Fruit fly (Drosophila melanogaster) whole organism, embryonic: ENCODE measurements around the gene CG14715.

ENCODE experiments used
- Abd-B ChIP-seq: fragments of 200-800 bp; sonication (Bioruptor generic); optimal IDR thresholded peaks from 2 replicates; lab custom pipeline; 2018; ENCODE audit warnings: missing biosample characterization, mild to moderate bottlenecking, missing genetic modification characterization, moderate library complexity
- Bdp1 ChIP-seq: fragments of 200-800 bp; sonication (Bioruptor generic); optimal IDR thresholded peaks from 3 replicates; lab custom pipeline; 2016; ENCODE audit warnings: missing biosample characterization, missing genetic modification characterization
- CG11504 ChIP-seq: fragments of 200-800 bp; sonication (Bioruptor generic); optimal IDR thresholded peaks from 3 replicates; lab custom pipeline; 2019; ENCODE audit warnings: missing biosample characterization, mild to moderate bottlenecking, missing genetic modification characterization, moderate library complexity
- CG11723 ChIP-seq: fragments of 200-800 bp; sonication (Bioruptor generic); optimal IDR thresholded peaks from 2 replicates; lab custom pipeline; 2017; ENCODE audit warnings: missing biosample characterization, mild to moderate bottlenecking, missing genetic modification characterization
- CG12942 ChIP-seq: fragments of 200-800 bp; sonication (Bioruptor generic); optimal IDR thresholded peaks from 3 replicates; lab custom pipeline; 2016; ENCODE audit warnings: missing biosample characterization, missing genetic modification characterization
- CG13894 ChIP-seq: fragments of 200-800 bp; sonication (Bioruptor generic); optimal IDR thresholded peaks from 3 replicates; lab custom pipeline; 2018; ENCODE audit warnings: missing biosample characterization, mild to moderate bottlenecking, missing genetic modification characterization, moderate library complexity
- CG1602 ChIP-seq: fragments of 200-800 bp; sonication (Bioruptor generic); optimal IDR thresholded peaks from 3 replicates; lab custom pipeline; 2016; ENCODE audit warnings: missing biosample characterization, missing genetic modification characterization
- CG1603 ChIP-seq: fragments of 200-800 bp; sonication (Bioruptor generic); optimal IDR thresholded peaks from 2 replicates; lab custom pipeline; 2019; ENCODE audit warnings: missing biosample characterization, mild to moderate bottlenecking, missing genetic modification characterization, moderate library complexity
- CG17359 ChIP-seq: fragments of 200-800 bp; sonication (Bioruptor generic); optimal IDR thresholded peaks from 3 replicates; lab custom pipeline; 2018; ENCODE audit warnings: missing biosample characterization, mild to moderate bottlenecking, missing genetic modification characterization, moderate library complexity
- CG18262 ChIP-seq: fragments of 200-800 bp; optimal IDR thresholded peaks from 3 replicates; lab custom pipeline; 2019; ENCODE audit warnings: missing biosample characterization, mild to moderate bottlenecking, missing genetic modification characterization, moderate library complexity
- CG18476 ChIP-seq: fragments of 200-800 bp; sonication (Bioruptor generic); optimal IDR thresholded peaks from 2 replicates; lab custom pipeline; 2016; ENCODE audit warnings: missing biosample characterization, mild to moderate bottlenecking, missing genetic modification characterization
- CG34422 ChIP-seq: fragments of 200-800 bp; sonication (Bioruptor generic); IDR thresholded peaks from 3 replicates; pipeline ENCODE4 v1.3.6; 2022; ENCODE audit warnings: missing biosample characterization, missing genetic modification characterization
- CG3838 ChIP-seq: fragments of 200-800 bp; sonication (Bioruptor generic); optimal IDR thresholded peaks from 3 replicates; lab custom pipeline; 2016; ENCODE audit warnings: missing biosample characterization, missing genetic modification characterization
- CG7556 ChIP-seq: fragments of 200-800 bp; sonication (Bioruptor generic); optimal IDR thresholded peaks from 2 replicates; lab custom pipeline; 2017; ENCODE audit warnings: missing biosample characterization, mild to moderate bottlenecking, missing genetic modification characterization
- CG8290 ChIP-seq, 3 experiments: fragments of 200-800 bp; sonication (Bioruptor generic); optimal IDR thresholded peaks; 2 replicates each; lab custom pipeline; 2016 to 2019; ENCODE audit warnings: missing biosample characterization in 3 of 3, missing genetic modification characterization in 3 of 3, mild to moderate bottlenecking in 2 of 3, moderate library complexity in 1 of 3
- CG9609 ChIP-seq: fragments of 200-800 bp; sonication (Bioruptor generic); optimal IDR thresholded peaks from 3 replicates; lab custom pipeline; 2016; ENCODE audit warnings: missing biosample characterization, missing genetic modification characterization
- CG9727 ChIP-seq: fragments of 200-800 bp; sonication (Bioruptor generic); optimal IDR thresholded peaks from 3 replicates; lab custom pipeline; 2017; ENCODE audit warnings: missing biosample characterization, mild to moderate bottlenecking, missing genetic modification characterization
- Drgx ChIP-seq: fragments of 200-800 bp; sonication (Bioruptor generic); IDR thresholded peaks from 2 replicates; pipeline ENCODE4 v1.3.6; 2022; ENCODE audit warnings: missing biosample characterization, missing genetic modification characterization
- Fer1 ChIP-seq: fragments of 200-800 bp; sonication (Bioruptor generic); optimal IDR thresholded peaks from 2 replicates; lab custom pipeline; 2017; ENCODE audit warnings: missing biosample characterization, mild to moderate bottlenecking, missing genetic modification characterization
- H2.0 ChIP-seq: fragments of 200-800 bp; sonication (Bioruptor generic); IDR thresholded peaks from 2 replicates; pipeline ENCODE4 v1.3.6; 2022; ENCODE audit warnings: missing biosample characterization, missing genetic modification characterization
- HLHmδ ChIP-seq: fragments of 200-800 bp; sonication (Bioruptor generic); optimal IDR thresholded peaks from 2 replicates; lab custom pipeline; 2018; ENCODE audit warnings: missing biosample characterization, mild to moderate bottlenecking, missing genetic modification characterization, moderate library complexity
- Med ChIP-seq: fragments of 200-800 bp; sonication (Bioruptor generic); peaks from one replicate; lab custom pipeline; 2016; ENCODE audit warnings: missing biosample characterization, missing genetic modification characterization, mild to moderate bottlenecking, inconsistent platforms, moderate library complexity
- Meics ChIP-seq: fragments of 200-800 bp; sonication (Bioruptor generic); optimal IDR thresholded peaks from 2 replicates; lab custom pipeline; 2017; ENCODE audit warnings: missing biosample characterization, mild to moderate bottlenecking, missing genetic modification characterization
- NK7.1 ChIP-seq: fragments of 200-800 bp; sonication (Bioruptor generic); optimal IDR thresholded peaks from 3 replicates; lab custom pipeline; 2016; ENCODE audit warnings: missing biosample characterization, missing genetic modification characterization
- Neu2 ChIP-seq: fragments of 200-800 bp; sonication (Bioruptor generic); optimal IDR thresholded peaks from 3 replicates; lab custom pipeline; 2016; ENCODE audit warnings: missing biosample characterization, missing genetic modification characterization, borderline replicate concordance
- Sry-δ ChIP-seq: fragments of 200-800 bp; sonication (Bioruptor generic); optimal IDR thresholded peaks from 2 replicates; lab custom pipeline; 2016; ENCODE audit warnings: missing biosample characterization, missing genetic modification characterization
- Vsx1 ChIP-seq: fragments of 200-800 bp; sonication (Bioruptor generic); optimal IDR thresholded peaks from 2 replicates; lab custom pipeline; 2017; ENCODE audit warnings: missing biosample characterization, mild to moderate bottlenecking, missing genetic modification characterization, missing genetic modification reagents
- ab ChIP-seq: fragments of 200-800 bp; sonication (Bioruptor generic); optimal IDR thresholded peaks from 2 replicates; lab custom pipeline; 2016; ENCODE audit warnings: missing biosample characterization, missing genetic modification characterization
- al ChIP-seq: fragments of 200-800 bp; sonication (Bioruptor generic); IDR thresholded peaks from 2 replicates; pipeline ENCODE4 v1.3.6; 2022; ENCODE audit warnings: missing biosample characterization, missing genetic modification characterization
- amos ChIP-seq: fragments of 200-800 bp; sonication (Bioruptor generic); IDR thresholded peaks from 2 replicates; pipeline ENCODE4 v1.3.6; 2022; ENCODE audit warnings: missing biosample characterization, missing genetic modification characterization; ENCODE audit not compliant: partially characterized antibody
- ato ChIP-seq: fragments of 200-800 bp; sonication (Bioruptor generic); IDR thresholded peaks from 2 replicates; pipeline ENCODE4 v1.3.6; 2022; ENCODE audit warnings: missing biosample characterization, missing genetic modification characterization; ENCODE audit not compliant: partially characterized antibody
- bcd ChIP-seq: fragments of 200-800 bp; sonication (Bioruptor generic); optimal IDR thresholded peaks from 2 replicates; lab custom pipeline; 2017; ENCODE audit warnings: missing biosample characterization, mild to moderate bottlenecking, missing genetic modification characterization
- chm ChIP-seq: fragments of 200-800 bp; sonication (Bioruptor generic); IDR thresholded peaks from 2 replicates; pipeline ENCODE4 v1.3.6; 2022; ENCODE audit warnings: missing biosample characterization, missing genetic modification characterization
- dimm ChIP-seq: fragments of 200-800 bp; sonication (Bioruptor generic); IDR thresholded peaks from 2 replicates; pipeline ENCODE4 v1.3.6; 2022; ENCODE audit warnings: missing biosample characterization, missing genetic modification characterization
- dpn ChIP-seq, 2 experiments: fragments of 200-800 bp; sonication (Bioruptor generic); optimal IDR thresholded peaks; 3 replicates each; lab custom pipeline; 2016; ENCODE audit warnings: missing biosample characterization in 2 of 2, missing genetic modification characterization in 2 of 2
- eyg ChIP-seq: fragments of 200-800 bp; sonication (Bioruptor generic); optimal IDR thresholded peaks from 3 replicates; lab custom pipeline; 2016; ENCODE audit warnings: missing biosample characterization, missing genetic modification characterization
- fd102C ChIP-seq: fragments of 200-800 bp; sonication (Bioruptor generic); optimal IDR thresholded peaks from 2 replicates; lab custom pipeline; 2018; ENCODE audit warnings: missing biosample characterization, mild to moderate bottlenecking, missing genetic modification characterization, moderate library complexity
- pb ChIP-seq: fragments of 200-800 bp; sonication (Bioruptor generic); optimal IDR thresholded peaks from 3 replicates; lab custom pipeline; 2016; ENCODE audit warnings: missing biosample characterization, missing genetic modification characterization
- schlank ChIP-seq: fragments of 200-800 bp; sonication (Bioruptor generic); optimal IDR thresholded peaks from 2 replicates; lab custom pipeline; 2018; ENCODE audit warnings: missing biosample characterization, mild to moderate bottlenecking, missing genetic modification characterization
- sens ChIP-seq: fragments of 200-800 bp; sonication (Bioruptor generic); peaks from one replicate; lab custom pipeline; 2016; ENCODE audit warnings: missing biosample characterization, missing genetic modification characterization
- slbo ChIP-seq: fragments of 200-800 bp; sonication (Bioruptor generic); IDR thresholded peaks from 2 replicates; pipeline ENCODE4 v1.3.6; 2022; ENCODE audit warnings: missing biosample characterization, missing genetic modification characterization
- slou ChIP-seq: fragments of 200-800 bp; sonication (Bioruptor generic); optimal IDR thresholded peaks from 3 replicates; lab custom pipeline; 2016; ENCODE audit warnings: missing biosample characterization, missing genetic modification characterization
- ssp ChIP-seq: fragments of 200-800 bp; sonication (Bioruptor generic); IDR thresholded peaks from 2 replicates; pipeline ENCODE4 v1.3.6; 2022; ENCODE audit warnings: missing biosample characterization, missing genetic modification characterization
- tap ChIP-seq: fragments of 200-800 bp; optimal IDR thresholded peaks from 3 replicates; lab custom pipeline; 2019; ENCODE audit warnings: missing biosample characterization, mild to moderate bottlenecking, missing genetic modification characterization, moderate library complexity
- tup ChIP-seq: fragments of 200-800 bp; sonication (Bioruptor generic); optimal IDR thresholded peaks from 2 replicates; lab custom pipeline; 2016; ENCODE audit warnings: missing biosample characterization, mild to moderate bottlenecking, missing genetic modification characterization, moderate library complexity
- unc-4 ChIP-seq: fragments of 200-800 bp; sonication (Bioruptor generic); IDR thresholded peaks from 2 replicates; pipeline ENCODE4 v1.3.6; 2022; ENCODE audit warnings: missing biosample characterization, missing genetic modification characterization; ENCODE audit not compliant: partially characterized antibody
- zfh1 ChIP-seq: fragments of 200-800 bp; sonication (Bioruptor generic); IDR thresholded peaks from 3 replicates; pipeline ENCODE4 v1.3.6; 2022; ENCODE audit warnings: missing biosample characterization, missing genetic modification characterization

The CG14715 gene

DNA sequence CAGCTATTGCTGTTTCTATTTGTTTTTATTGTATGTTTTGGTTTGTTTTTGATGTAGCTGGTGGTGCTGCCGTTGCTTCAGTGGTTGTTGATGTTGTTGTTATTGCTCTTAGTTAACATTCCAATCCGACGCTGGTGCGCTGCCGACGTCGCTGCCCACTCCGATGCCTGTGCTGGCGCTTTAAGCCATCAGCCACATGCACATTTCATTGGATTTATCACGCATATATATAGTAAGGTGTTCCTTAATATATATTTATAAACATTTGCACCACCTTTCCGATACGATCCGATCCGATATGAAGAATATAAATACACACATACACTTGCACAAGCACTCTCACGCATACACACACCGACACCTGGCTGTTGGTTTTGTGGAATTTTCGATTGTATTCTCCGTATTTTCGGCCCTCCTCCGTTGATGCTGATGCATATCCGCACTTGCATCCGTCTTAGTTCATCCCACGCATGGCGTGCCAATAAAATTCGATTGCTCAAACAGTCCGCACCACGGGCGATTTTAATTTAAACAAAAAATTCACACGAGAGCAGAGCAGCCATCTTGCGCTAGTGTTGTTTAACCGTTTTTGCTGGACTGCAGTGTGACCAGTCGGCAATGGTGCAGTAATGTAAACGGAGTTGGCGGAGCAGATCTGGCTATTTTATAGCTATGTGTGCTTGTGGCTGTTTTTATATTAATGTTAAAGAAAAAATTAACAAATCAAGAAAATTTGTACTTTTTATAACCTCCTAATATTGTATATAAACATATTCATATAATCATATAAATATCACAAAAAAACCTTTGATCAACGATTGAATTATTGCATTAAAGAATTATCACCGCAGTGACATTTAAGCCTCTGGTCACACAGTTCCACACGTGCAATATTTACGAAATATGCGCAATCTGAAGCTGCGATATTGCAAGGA is 23.6 kb upstream of the CG14715 start, which contains the start of the genes Csk and Elp1 (continued):
- 0 out of 2 replicates have a peak, but pooled peaks have one; percentile 17 for TF ChIP-seq H2.0 (GFP tag; lab: Robert Waterston, UW)
- TF ChIP-seq eyg (GFP tag; lab: Kevin White, UChicago): no peak
- peak; percentile 51 for TF ChIP-seq CG18262 (tag; lab: Kevin White, UChicago)
- no peak for TF ChIP-seq NK7.1 (GFP tag; lab: Kevin White, UChicago)
- peak; percentile 60 for TF ChIP-seq Fer1
- TF ChIP-seq CG7556 (GFP tag; lab: Kevin White, UChicago): peak; percentile 41
- 0 out of 2 replicates have a peak, but pooled peaks have one; percentile 12 for TF ChIP-seq ssp (GFP tag; lab: Robert Waterston, UW)
- peak; percentile 18 for TF ChIP-seq Sry-δ (GFP tag; lab: Kevin White, UChicago)
- TF ChIP-seq Abd-B (GFP tag; lab: Kevin White, UChicago): peak; percentile 59
- peak; percentile 11 for TF ChIP-seq HLHmδ (GFP tag; lab: Kevin White, UChicago)
- TF ChIP-seq Vsx1 (GFP tag; lab: Kevin White, UChicago): peak; percentile 20
- peak; percentile 56 for TF ChIP-seq CG12942 (GFP tag; lab: Kevin White, UChicago)
- peak; percentile 91 for TF ChIP-seq Med (GFP tag; lab: Kevin White, UChicago)
- TF ChIP-seq CG34422 (GFP tag; lab: Robert Waterston, UW): peak; percentile 37; the same call in 1 of the 3 replicates
- TF ChIP-seq CG3838 (GFP tag; lab: Kevin White, UChicago): no peak
- TF ChIP-seq CG1603 (tag; lab: Kevin White, UChicago): peak; percentile 54
- TF ChIP-seq pb: no peak
- TF ChIP-seq schlank (tag; lab: Kevin White, UChicago): no peak
- peak; percentile 34 for TF ChIP-seq fd102C (GFP tag; lab: Kevin White, UChicago)
- no peak for TF ChIP-seq Neu2 (GFP tag; lab: Kevin White, UChicago)
- no peak for TF ChIP-seq Drgx (GFP tag; lab: Robert Waterston, UW)
- TF ChIP-seq Bdp1 (GFP tag; lab: Kevin White, UChicago): peak; percentile 48
- peak; percentile 18; the same call in 1 of the 2 replicates for TF ChIP-seq chm
- no peak for TF ChIP-seq dimm (GFP tag; lab: Robert Waterston, UW)
- TF ChIP-seq CG17359 (tag; lab: Kevin White, UChicago): peak; percentile 45
- 0 out of 2 replicates have a peak, but pooled peaks have one; percentile 10 for TF ChIP-seq al (GFP tag; lab: Robert Waterston, UW)
- peak; percentile 51 for TF ChIP-seq CG1602
- TF ChIP-seq CG11504 (tag; lab: Kevin White, UChicago): peak; percentile 75
- 0 out of 2 replicates have a peak, but pooled peaks have one; percentile 13 for TF ChIP-seq unc-4 (GFP tag; lab: Robert Waterston, UW)
- peak; percentile 14 for TF ChIP-seq CG9609 (GFP tag; lab: Kevin White, UChicago)
- TF ChIP-seq slou: peak; percentile 37
- peak; percentile 86 for TF ChIP-seq sens (GFP tag; lab: Kevin White, UChicago)
- peak; percentile 54 for TF ChIP-seq Meics (GFP tag; lab: Kevin White, UChicago)
- TF ChIP-seq ab (GFP tag; lab: Kevin White, UChicago): peak; percentile 23
- no peak for TF ChIP-seq tap
- peak; percentile 61 for TF ChIP-seq CG8290 (GFP tag; optimal IDR thresholded peaks at IDR 0.05; lab: Kevin White, UChicago)
- peak; percentile 29 to 69 for TF ChIP-seq CG8290 (tag; optimal IDR thresholded peaks at IDR 0.05; lab: Kevin White, UChicago)
- peak; percentile 50 for TF ChIP-seq CG13894 (tag; lab: Kevin White, UChicago)
- peak; percentile 28 for TF ChIP-seq CG18476
- TF ChIP-seq amos (GFP tag; lab: Robert Waterston, UW): 0 out of 2 replicates have a peak, but pooled peaks have one; percentile 29
- TF ChIP-seq CG11723 (GFP tag; lab: Kevin White, UChicago): peak; percentile 21
- TF ChIP-seq CG9727 (GFP tag; lab: Kevin White, UChicago): peak; percentile 65
- TF ChIP-seq slbo (GFP tag; lab: Robert Waterston, UW): peak; percentile 78
- peak; percentile 22 for TF ChIP-seq tup (GFP tag; lab: Kevin White, UChicago)
- TF ChIP-seq bcd (GFP tag; lab: Kevin White, UChicago): peak; percentile 66
- peak; percentile 50 to 63 for TF ChIP-seq dpn (GFP tag; optimal IDR thresholded peaks at IDR 0.05; lab: Kevin White, UChicago)
- 0 out of 3 replicates have a peak, but pooled peaks have one; percentile 49 for TF ChIP-seq zfh1
- TF ChIP-seq ato: no peak
